Fruit fly (Drosophila melanogaster): ENCODE measurements around the gene Aven.

Aven gene

DNA sequence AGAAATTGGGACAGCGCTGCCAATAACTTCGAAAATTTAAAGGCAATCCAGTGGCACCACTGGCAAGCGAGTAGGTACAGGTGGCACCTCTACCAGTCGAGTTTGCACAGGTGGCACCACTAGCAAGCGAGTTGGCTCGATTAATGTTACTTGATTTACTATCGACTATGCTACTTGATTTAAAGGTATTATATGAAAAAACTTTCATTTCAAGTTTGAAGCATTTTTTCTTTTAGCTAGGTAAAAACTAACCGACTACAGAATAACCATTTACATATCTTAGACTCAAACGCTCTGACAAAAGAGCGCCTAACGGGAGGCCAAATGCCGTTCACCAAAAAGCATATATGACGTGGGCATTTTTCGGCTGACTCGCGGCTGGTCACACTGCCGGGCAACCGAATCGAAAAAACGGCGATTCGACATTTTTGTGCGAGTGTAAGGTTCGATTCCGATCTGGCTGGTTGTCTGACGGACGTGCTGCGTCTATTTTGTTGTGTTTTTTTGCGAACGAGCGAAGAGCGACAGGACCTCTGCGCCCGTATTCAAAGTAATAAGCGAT, 29.6 kb upstream of the Aven start, which contains the start of gene Tis11 (continued):
- TF ChIP-seq sens (GFP tag) (peak; percentile 80), BtbVII (GFP tag; optimal IDR thresholded peaks at IDR 0.05) (no peak), Dip2 (GFP tag; IDR thresholded peaks at IDR 0.05) (no peak), sd (tag; optimal IDR thresholded peaks at IDR 0.05) (peak; percentile 20), CG12155 (GFP tag; optimal IDR thresholded peaks at IDR 0.05) (no peak), NC2β (GFP tag; optimal IDR thresholded peaks at IDR 0.05) (no peak), bsh (GFP tag; optimal IDR thresholded peaks at IDR 0.05) (peak in 1 of 2 experiments; percentile 30), CG11093 (GFP tag; IDR thresholded peaks at IDR 0.05) (no peak), CG10959 (GFP tag; IDR thresholded peaks at IDR 0.05) (no peak), CG7963 (GFP tag; IDR thresholded peaks at IDR 0.05; ENCODE audit: partially characterized antibody) (no peak), zfh2 (GFP tag; optimal IDR thresholded peaks at IDR 0.05) (no peak), Kr (GFP tag; optimal IDR thresholded peaks at IDR 0.05) (no peak), otp (GFP tag; IDR thresholded peaks at IDR 0.05) (0 out of 3 replicates have a peak, but pooled peaks have one; percentile 24), CG18476 (GFP tag; optimal IDR thresholded peaks at IDR 0.05) (no peak), pzg (GFP tag; optimal IDR thresholded peaks at IDR 0.05) (peak; percentile 86), jigr1 (GFP tag; IDR thresholded peaks at IDR 0.05) (no peak), exex (tag; optimal IDR thresholded peaks at IDR 0.05) (no peak), CG12659 (GFP tag; optimal IDR thresholded peaks at IDR 0.05) (peak; percentile 66), prd (optimal IDR thresholded peaks at IDR 0.05) (no peak), prd (GFP tag; IDR thresholded peaks at IDR 0.05) (no peak), Neu2 (GFP tag; optimal IDR thresholded peaks at IDR 0.05; ENCODE audit: borderline replicate concordance) (no peak), CHES-1-like (GFP tag; optimal IDR thresholded peaks at IDR 0.05) (no peak), cad (GFP tag; optimal IDR thresholded peaks at IDR 0.05) (peak; percentile 25), CG3995 (GFP tag; optimal IDR thresholded peaks at IDR 0.05) (peak; percentile 41), psq (GFP tag; optimal IDR thresholded peaks at IDR 0.05) (no peak), pum (GFP tag; optimal IDR thresholded peaks at IDR 0.05) (no peak), CTCF (GFP tag; optimal IDR thresholded peaks at IDR 0.05) (peak; percentile 71), Rx (GFP tag; IDR thresholded peaks at IDR 0.05) (no peak), Sox100B (GFP tag; optimal IDR thresholded peaks at IDR 0.05) (no peak), bigmax (GFP tag; optimal IDR thresholded peaks at IDR 0.05) (no peak), CG42726 (GFP tag; IDR thresholded peaks at IDR 0.05; ENCODE audit: partially characterized antibody) (peak; percentile 69; the same call in 1 of the 2 replicates), CG3838 (GFP tag; optimal IDR thresholded peaks at IDR 0.05) (no peak), CG4404 (GFP tag; IDR thresholded peaks at IDR 0.05) (no peak), CG32767 (GFP tag; IDR thresholded peaks at IDR 0.05) (no peak), CG14441 (GFP tag; IDR thresholded peaks at IDR 0.05) (no peak), bcd (GFP tag; optimal IDR thresholded peaks at IDR 0.05) (no peak), gro (GFP tag; optimal IDR thresholded peaks at IDR 0.05) (no peak), danr (GFP tag; IDR thresholded peaks at IDR 0.05) (no peak), CG2120 (GFP tag; optimal IDR thresholded peaks at IDR 0.05) (peak; percentile 40), CG13424 (tag; optimal IDR thresholded peaks at IDR 0.05) (no peak), Dek (tag; optimal IDR thresholded peaks at IDR 0.05) (no peak), CG7928 (GFP tag; optimal IDR thresholded peaks at IDR 0.05) (no peak), CG3847 (GFP tag; IDR thresholded peaks at IDR 0.05) (peak; percentile 70), YL-1 (GFP tag; optimal IDR thresholded peaks at IDR 0.05) (no peak), Bdp1 (GFP tag; optimal IDR thresholded peaks at IDR 0.05) (no peak), disco-r (GFP tag; optimal IDR thresholded peaks at IDR 0.05) (no peak), Dad (GFP tag; optimal IDR thresholded peaks at IDR 0.05) (no peak), mam (GFP tag; optimal IDR thresholded peaks at IDR 0.05) (peak; percentile 25), gfzf (GFP tag; optimal IDR thresholded peaks at IDR 0.05) (peak; percentile 96), Elba2 (GFP tag; optimal IDR thresholded peaks at IDR 0.05) (no peak), CG9609 (GFP tag; optimal IDR thresholded peaks at IDR 0.05) (no peak), CG17359 (tag; optimal IDR thresholded peaks at IDR 0.05) (no peak), CG1233 (GFP tag; optimal IDR thresholded peaks at IDR 0.05) (no peak)
